Worm (Caenorhabditis elegans) whole organism, mixed stage, embryonic: ENCODE results near the gene F41G4.13.

ENCODE experiments used
- M03D4.4 ChIP-seq: sonication (generic microtip); optimal IDR thresholded peaks from 2 replicates; lab custom pipeline; 2017; ENCODE audit warnings: mild to moderate bottlenecking, missing genetic modification characterization, missing compliant biosample characterization
- bed-3 ChIP-seq: fragments of 200-800 bp; sonication (Bioruptor generic); optimal IDR thresholded peaks from 3 replicates; lab custom pipeline; 2018; ENCODE audit warnings: mild to moderate bottlenecking, missing genetic modification characterization, moderate library complexity, missing compliant biosample characterization
- blmp-1 ChIP-seq: fragments of 150-350 bp; optimal IDR thresholded peaks from 2 replicates; lab custom pipeline; 2014; ENCODE audit warnings: missing biosample characterization, missing genetic modification characterization
- ceh-39 ChIP-seq: fragments of 150-350 bp; optimal IDR thresholded peaks from 2 replicates; lab custom pipeline; 2014; ENCODE audit warnings: missing biosample characterization, missing genetic modification characterization
- ceh-43 ChIP-seq: fragments of 200-800 bp; sonication (Bioruptor generic); optimal IDR thresholded peaks from 2 replicates; lab custom pipeline; 2018; ENCODE audit warnings: mild to moderate bottlenecking, missing genetic modification characterization, moderate library complexity, missing compliant biosample characterization
- ceh-83 ChIP-seq: fragments of 200-800 bp; sonication (Bioruptor generic); optimal IDR thresholded peaks from 2 replicates; lab custom pipeline; 2018; ENCODE audit warnings: mild to moderate bottlenecking, missing genetic modification characterization, missing compliant biosample characterization
- ces-1 ChIP-seq: fragments of 150-350 bp; optimal IDR thresholded peaks from 2 replicates; lab custom pipeline; 2014; ENCODE audit warnings: missing biosample characterization, missing genetic modification reagents, missing genetic modification characterization
- cnd-1 ChIP-seq: fragments of 200-800 bp; sonication (Bioruptor generic); optimal IDR thresholded peaks from 2 replicates; lab custom pipeline; 2018; ENCODE audit warnings: mild to moderate bottlenecking, missing genetic modification characterization, missing compliant biosample characterization
- drap-1 ChIP-seq: fragments of 200-800 bp; sonication (Bioruptor generic); optimal IDR thresholded peaks from 3 replicates; lab custom pipeline; 2018; ENCODE audit warnings: mild to moderate bottlenecking, missing genetic modification characterization, missing compliant biosample characterization
- elt-1 ChIP-seq: sonication (generic microtip); optimal IDR thresholded peaks from 2 replicates; lab custom pipeline; 2017; ENCODE audit warnings: missing genetic modification characterization, mild to moderate bottlenecking, missing compliant biosample characterization, antibody characterized with exemption, moderate library complexity, borderline replicate concordance; ENCODE audit not compliant: insufficient read depth
- elt-3 ChIP-seq: fragments of 150-350 bp; optimal IDR thresholded peaks from 2 replicates; lab custom pipeline; 2014; ENCODE audit warnings: missing biosample characterization, missing genetic modification characterization
- ham-2 ChIP-seq: fragments of 200-800 bp; sonication (Bioruptor generic); optimal IDR thresholded peaks from 2 replicates; lab custom pipeline; 2018; ENCODE audit warnings: mild to moderate bottlenecking, missing genetic modification characterization, missing compliant biosample characterization
- hlh-1 ChIP-seq: fragments of 150-350 bp; optimal IDR thresholded peaks from 2 replicates; lab custom pipeline; 2014; ENCODE audit warnings: missing biosample characterization, missing genetic modification reagents, missing genetic modification characterization
- lin-13 ChIP-seq: fragments of 150-350 bp; optimal IDR thresholded peaks from 2 replicates; lab custom pipeline; 2014; ENCODE audit warnings: missing biosample characterization, missing genetic modification characterization
- lin-32 ChIP-seq: fragments of 200-800 bp; sonication (Bioruptor generic); optimal IDR thresholded peaks from 2 replicates; lab custom pipeline; 2018; ENCODE audit warnings: mild to moderate bottlenecking, missing genetic modification characterization, missing compliant biosample characterization
- mab-5 ChIP-seq: fragments of 150-350 bp; optimal IDR thresholded peaks from 2 replicates; lab custom pipeline; 2014; ENCODE audit warnings: missing biosample characterization, missing genetic modification characterization
- mep-1 ChIP-seq: fragments of 150-350 bp; optimal IDR thresholded peaks from 2 replicates; lab custom pipeline; 2017; ENCODE audit warnings: missing biosample characterization, missing genetic modification reagents, missing genetic modification characterization, inconsistent platforms
- mls-2 ChIP-seq: sonication (generic microtip); optimal IDR thresholded peaks from 2 replicates; lab custom pipeline; 2016; ENCODE audit warnings: mild to moderate bottlenecking, missing genetic modification characterization, moderate library complexity, missing compliant biosample characterization
- nhr-12 ChIP-seq: fragments of 150-350 bp; optimal IDR thresholded peaks from 2 replicates; lab custom pipeline; 2014; ENCODE audit warnings: missing biosample characterization, missing genetic modification characterization
- nhr-2 ChIP-seq: fragments of 150-350 bp; optimal IDR thresholded peaks from 2 replicates; lab custom pipeline; 2014; ENCODE audit warnings: missing biosample characterization, missing genetic modification characterization
- nhr-237 ChIP-seq: fragments of 150-350 bp; optimal IDR thresholded peaks from 2 replicates; lab custom pipeline; 2014; ENCODE audit warnings: missing biosample characterization, missing genetic modification characterization
- nhr-28 ChIP-seq: fragments of 150-350 bp; optimal IDR thresholded peaks from 2 replicates; lab custom pipeline; 2014; ENCODE audit warnings: missing biosample characterization, missing genetic modification characterization
- nhr-76 ChIP-seq: sonication (generic microtip); optimal IDR thresholded peaks from 2 replicates; lab custom pipeline; 2017; ENCODE audit warnings: missing biosample characterization, missing genetic modification characterization
- pha-4 ChIP-seq: fragments of 150-350 bp; optimal IDR thresholded peaks from 2 replicates; lab custom pipeline; 2018; ENCODE audit warnings: missing biosample characterization, missing genetic modification reagents, missing genetic modification characterization
- snpc-4 ChIP-seq: fragments of 150-350 bp; optimal IDR thresholded peaks from 2 replicates; lab custom pipeline; 2014; ENCODE audit warnings: missing biosample characterization, missing genetic modification characterization
- sptf-1 ChIP-seq: sonication (generic microtip); optimal IDR thresholded peaks from 2 replicates; lab custom pipeline; 2017; ENCODE audit warnings: mild to moderate bottlenecking, missing genetic modification characterization, moderate library complexity, missing compliant biosample characterization
- tbx-8 ChIP-seq: fragments of 200-800 bp; sonication (Bioruptor generic); optimal IDR thresholded peaks from 2 replicates; lab custom pipeline; 2018; ENCODE audit warnings: mild to moderate bottlenecking, missing genetic modification characterization, moderate library complexity, missing compliant biosample characterization
- unc-120 ChIP-seq: sonication (generic microtip); optimal IDR thresholded peaks from 2 replicates; lab custom pipeline; 2017; ENCODE audit warnings: missing genetic modification characterization, missing compliant biosample characterization; ENCODE audit not compliant: poor library complexity, severe bottlenecking
- unc-39 ChIP-seq: fragments of 150-350 bp; optimal IDR thresholded peaks from 2 replicates; lab custom pipeline; 2014; ENCODE audit warnings: missing biosample characterization, missing genetic modification characterization
- unc-62 ChIP-seq: fragments of 150-350 bp; optimal IDR thresholded peaks from 2 replicates; lab custom pipeline; 2014; ENCODE audit warnings: missing biosample characterization, missing genetic modification reagents, missing genetic modification characterization
- ztf-11 ChIP-seq: fragments of 150-350 bp; optimal IDR thresholded peaks from 2 replicates; lab custom pipeline; 2014; ENCODE audit warnings: missing biosample characterization, missing genetic modification characterization

Gene F41G4.13

ce11 chrX:16798621-16799020 is 36.0 kb downstream of the F41G4.13 start:
- no peak for TF ChIP-seq elt-3 (tag; lab: Kevin White, UChicago)
- TF ChIP-seq nhr-12 (tag; lab: Kevin White, UChicago) = no peak
- no peak for TF ChIP-seq blmp-1 (tag; lab: Kevin White, UChicago)
- TF ChIP-seq ceh-83 (GFP tag; lab: Kevin White, UChicago) = no peak
- no peak for TF ChIP-seq hlh-1 (tag; lab: Kevin White, UChicago)
- no peak for TF ChIP-seq ceh-43 (GFP tag; lab: Kevin White, UChicago)
- TF ChIP-seq ceh-39 (tag; lab: Kevin White, UChicago) = no peak
- no peak for TF ChIP-seq cnd-1 (tag; lab: Kevin White, UChicago)
- no peak for TF ChIP-seq unc-39 (tag; lab: Kevin White, UChicago)
- no peak for TF ChIP-seq nhr-76 (tag; lab: Kevin White, UChicago)
- no peak for TF ChIP-seq ham-2 (GFP tag; lab: Kevin White, UChicago)

- TF ChIP-seq nhr-12 (tag; lab: Kevin White, UChicago) (no peak), snpc-4 (tag; lab: Kevin White, UChicago) (no peak), ztf-11 (tag; lab: Kevin White, UChicago) (no peak), tbx-8 (GFP tag; lab: Kevin White, UChicago) (no peak), lin-13 (no peak), lin-32 (GFP tag; lab: Kevin White, UChicago) (no peak), unc-39 (tag; lab: Kevin White, UChicago) (no peak), nhr-237 (tag; lab: Kevin White, UChicago) (peak; percentile 34), nhr-28 (tag; lab: Kevin White, UChicago) (no peak), nhr-2 (tag; lab: Kevin White, UChicago) (no peak), ceh-43 (GFP tag; lab: Kevin White, UChicago) (no peak), pha-4 (tag; lab: Kevin White, UChicago) (no peak), unc-120 (tag; lab: Kevin White, UChicago) (peak; percentile 82), mls-2 (tag; lab: Kevin White, UChicago) (no peak), blmp-1 (tag; lab: Kevin White, UChicago) (no peak), cnd-1 (tag; lab: Kevin White, UChicago) (no peak), ham-2 (GFP tag; lab: Kevin White, UChicago) (peak; percentile 61), M03D4.4 (tag; lab: Kevin White, UChicago) (no peak), elt-3 (tag; lab: Kevin White, UChicago) (no peak), mep-1 (tag; lab: Kevin White, UChicago) (no peak), drap-1 (GFP tag; lab: Kevin White, UChicago) (peak; percentile 16), ces-1 (GFP tag; lab: Kevin White, UChicago) (peak; percentile 75), mab-5 (tag; lab: Kevin White, UChicago) (no peak), elt-1 (no peak), unc-62 (GFP tag; lab: Kevin White, UChicago) (peak; percentile 30), sptf-1 (tag; lab: Kevin White, UChicago) (no peak), bed-3 (GFP tag; lab: Kevin White, UChicago) (no peak), nhr-76 (tag; lab: Kevin White, UChicago) (no peak)
- TF ChIP-seq, all 35 proteins: peak for 6
Measured at ce11 chrX:16796826-16797225, 37.8 kb downstream of the F41G4.13 start.

- TF ChIP-seq ham-2 (GFP tag; lab: Kevin White, UChicago) = no peak
Measured at ce11 chrX:16795978-16796377, 38.6 kb downstream of the F41G4.13 start, which contains the start of gene aak-2. Gene aak-2, plus strand, starts transcription at chrX:16796087.

- TF ChIP-seq unc-120 (tag; lab: Kevin White, UChicago) (no peak), pha-4 (tag; lab: Kevin White, UChicago) (no peak), cnd-1 (tag; lab: Kevin White, UChicago) (no peak), nhr-2 (tag; lab: Kevin White, UChicago) (no peak), blmp-1 (tag; lab: Kevin White, UChicago) (no peak), ztf-11 (tag; lab: Kevin White, UChicago) (no peak), nhr-28 (tag; lab: Kevin White, UChicago) (no peak), unc-62 (GFP tag; lab: Kevin White, UChicago) (no peak), ceh-83 (GFP tag; lab: Kevin White, UChicago) (no peak), nhr-237 (tag; lab: Kevin White, UChicago) (no peak), ham-2 (GFP tag; lab: Kevin White, UChicago) (no peak), nhr-12 (tag; lab: Kevin White, UChicago) (no peak), nhr-76 (tag; lab: Kevin White, UChicago) (no peak), drap-1 (GFP tag; lab: Kevin White, UChicago) (no peak), ces-1 (GFP tag; lab: Kevin White, UChicago) (no peak), sptf-1 (tag; lab: Kevin White, UChicago) (no peak)
Measured at ce11 chrX:16793470-16793869, 41.1 kb downstream of the F41G4.13 start.
